Worm (Caenorhabditis elegans): ENCODE measurements around the gene C44H4.8.

Gene C44H4.8

ce11 chrX:14563818-14564217 is 31.1 kb upstream of the C44H4.8 start:
- no peak for TF ChIP-seq nhr-237 (tag; optimal IDR thresholded peaks at IDR 0.05)
- peak; percentile 1 for TF ChIP-seq nhr-25 (tag; optimal IDR thresholded peaks at IDR 0.05)
- TF ChIP-seq pha-4 (tag; optimal IDR thresholded peaks at IDR 0.05), result peak; percentile 8

- TF ChIP-seq lin-39 (tag; optimal IDR thresholded peaks at IDR 0.05) (peak; percentile 9), unc-62 (GFP tag; optimal IDR thresholded peaks at IDR 0.05) (no peak), zag-1 (tag; optimal IDR thresholded peaks at IDR 0.05) (no peak)
Measured at ce11 chrX:14565245-14565644, 29.7 kb upstream of the C44H4.8 start.

ce11 chrX:14566047-14566446 is 28.9 kb upstream of the C44H4.8 start:
- TF ChIP-seq elt-3 (tag; optimal IDR thresholded peaks at IDR 0.05) (no peak), egl-5 (tag; optimal IDR thresholded peaks at IDR 0.05) (peak; percentile 16), fkh-10 (GFP tag; optimal IDR thresholded peaks at IDR 0.05) (no peak), pha-4 (tag; optimal IDR thresholded peaks at IDR 0.05) (no peak), nhr-23 (tag; optimal IDR thresholded peaks at IDR 0.05) (peak; percentile 6)

DNA sequence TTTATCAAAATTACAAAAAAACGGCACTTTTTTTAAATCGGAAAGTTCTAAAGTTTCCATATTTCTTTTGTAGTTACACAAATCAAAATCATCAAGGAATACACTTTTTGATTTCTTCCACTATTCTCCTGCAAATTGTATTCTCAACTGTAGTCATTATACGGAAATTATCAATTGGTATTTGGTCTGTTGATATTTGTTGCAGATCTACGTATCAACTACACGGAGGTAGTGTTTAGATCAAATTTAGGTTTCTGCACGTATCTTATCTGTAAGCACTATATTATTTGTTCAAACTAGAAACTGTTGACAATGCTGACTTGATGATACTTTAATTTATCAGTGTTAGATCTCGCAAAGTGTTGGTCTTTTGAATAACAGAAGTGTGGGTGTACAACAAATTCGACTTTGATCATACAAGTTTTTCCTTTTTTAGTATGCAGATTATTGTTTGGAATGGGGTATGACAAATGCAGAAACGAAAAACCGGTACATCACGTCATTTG is 26.6 kb upstream of the C44H4.8 start:
- TF ChIP-seq hmg-11 (tag; optimal IDR thresholded peaks at IDR 0.05) (no peak), ztf-11 (tag; optimal IDR thresholded peaks at IDR 0.05) (no peak), elt-2 (tag; optimal IDR thresholded peaks at IDR 0.05) (peak; percentile 9), nhr-25 (tag; optimal IDR thresholded peaks at IDR 0.05) (peak; percentile 13), fkh-10 (GFP tag; optimal IDR thresholded peaks at IDR 0.05) (no peak), pqm-1 (tag; optimal IDR thresholded peaks at IDR 0.05) (peak; percentile 65)

- TF ChIP-seq pha-4 (tag; optimal IDR thresholded peaks at IDR 0.05), result peak; percentile 15
- no peak for TF ChIP-seq ceh-28 (tag; optimal IDR thresholded peaks at IDR 0.05)
Measured at ce11 chrX:14571277-14571676, 23.6 kb upstream of the C44H4.8 start.

- TF ChIP-seq pha-4 (tag; optimal IDR thresholded peaks at IDR 0.05) (peak; percentile 39), nhr-12 (tag; optimal IDR thresholded peaks at IDR 0.05) (no peak), aly-2 (tag; optimal IDR thresholded peaks at IDR 0.05) (no peak)
Measured at ce11 chrX:14572419-14572818, 22.5 kb upstream of the C44H4.8 start, which contains the start of gene lron-1. TSS of gene lron-1 (plus strand) at chrX:14572719.

DNA sequence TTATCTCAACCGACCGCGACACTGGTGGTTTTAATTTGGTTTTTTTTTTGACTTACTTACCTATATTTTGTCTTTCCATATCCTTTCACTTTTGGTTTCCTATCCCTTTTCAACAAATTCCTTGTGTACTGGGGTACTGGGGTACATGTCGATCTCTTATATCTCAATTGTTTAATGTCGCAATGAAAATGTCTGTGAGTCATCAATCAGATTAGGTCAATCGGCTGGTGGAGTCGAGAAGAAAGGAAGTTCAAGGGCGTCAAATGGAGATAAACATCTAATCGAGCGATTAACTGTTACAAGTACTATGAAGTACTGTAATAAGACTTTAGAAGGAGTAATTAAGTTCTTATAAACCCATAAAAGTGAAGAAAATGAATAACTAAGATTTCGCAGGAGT is 19.0 kb upstream of the C44H4.8 start:
- TF ChIP-seq ama-1 (optimal IDR thresholded peaks at IDR 0.05), result no peak
- peak; percentile 19 for TF ChIP-seq ceh-28 (tag; optimal IDR thresholded peaks at IDR 0.05)
- no peak for TF ChIP-seq nfya-1 (tag; optimal IDR thresholded peaks at IDR 0.05; ENCODE audit: insufficient read depth)
- TF ChIP-seq nhr-76 (tag; optimal IDR thresholded peaks at IDR 0.05), result no peak
- peak; percentile 92 for TF ChIP-seq nhr-25 (tag; optimal IDR thresholded peaks at IDR 0.05)
- peak; percentile 37 for TF ChIP-seq nhr-43 (tag; optimal IDR thresholded peaks at IDR 0.05; ENCODE audit: poor library complexity, severe bottlenecking)
- TF ChIP-seq nhr-23 (tag; optimal IDR thresholded peaks at IDR 0.05), result peak; percentile 99
- no peak for TF ChIP-seq nhr-77 (tag; optimal IDR thresholded peaks at IDR 0.05)
- no peak for TF ChIP-seq unc-39 (tag; optimal IDR thresholded peaks at IDR 0.05)
- TF ChIP-seq elt-1 (tag; optimal IDR thresholded peaks at IDR 0.05), result peak; percentile 96
- TF ChIP-seq mdl-1 (tag; optimal IDR thresholded peaks at IDR 0.05), result no peak
- peak; percentile 6 for TF ChIP-seq unc-62 (GFP tag; optimal IDR thresholded peaks at IDR 0.05)
- no peak for TF ChIP-seq lin-39 (tag; optimal IDR thresholded peaks at IDR 0.05)

ce11 chrX:14577579-14578127 is 17.3 kb upstream of the C44H4.8 start, which contains the start of gene let-4:
TSS of gene let-4 (plus strand) at chrX:14577935.
- TF ChIP-seq ztf-4 (tag; optimal IDR thresholded peaks at IDR 0.05) (no peak), nhr-23 (tag; optimal IDR thresholded peaks at IDR 0.05) (peak; percentile 86), tbx-2 (tag; optimal IDR thresholded peaks at IDR 0.05) (no peak), ceh-28 (tag; optimal IDR thresholded peaks at IDR 0.05) (no peak), skn-1 (tag; optimal IDR thresholded peaks at IDR 0.05) (no peak), ceh-9 (tag; optimal IDR thresholded peaks at IDR 0.05) (no peak), lin-39 (tag; optimal IDR thresholded peaks at IDR 0.05) (no peak)

Measured in whole organism, L3 larva.